Comparison of ENCODE assay signal across 4 worm cellular contexts in the genomic region with DNA sequence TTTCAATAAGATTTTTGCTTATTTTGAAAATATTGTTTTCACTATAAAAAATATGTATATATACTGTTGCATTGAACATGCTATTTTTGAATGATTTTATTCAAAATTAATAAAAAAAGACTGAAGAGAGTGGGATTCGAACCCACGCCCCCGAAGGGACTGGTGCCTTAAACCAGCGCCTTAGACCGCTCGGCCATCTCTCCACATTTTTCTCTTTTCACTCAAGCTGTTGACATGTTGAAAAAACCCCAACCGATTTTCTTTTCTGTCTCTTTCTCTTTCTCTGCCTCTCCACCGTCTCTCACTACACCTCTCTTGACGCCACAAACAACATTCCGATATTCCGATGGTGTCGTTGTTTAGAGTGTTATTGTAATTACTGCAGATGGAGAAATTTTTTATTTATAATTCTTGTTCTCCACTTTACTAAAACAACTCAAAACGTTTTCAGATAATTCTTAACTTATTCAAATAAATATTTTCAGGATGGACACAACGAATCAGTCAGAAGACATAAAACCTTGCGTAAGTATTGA.
TF ChIP-seq lines count a peak whose summit lies in the region.

A gene (plus strand): TSS at position 486 of the 536 bp plus-strand sequence.

TF ChIP-seq in whole organism, L2 larva, 48 proteins besides CTCF, POLR2A, EP300 and RAD21 (continued from another document):
- TF ChIP-seq nhr-237 (tag; optimal IDR thresholded peaks at IDR 0.05; lab: Kevin White, UChicago) (no peak), peb-1 (tag; optimal IDR thresholded peaks at IDR 0.05; lab: Kevin White, UChicago) (no peak), lin-13 (GFP tag; optimal IDR thresholded peaks at IDR 0.05; lab: Kevin White, UChicago) (peak; percentile 86), zag-1 (tag; optimal IDR thresholded peaks at IDR 0.05; lab: Kevin White, UChicago) (peak; percentile 62), blmp-1 (tag; optimal IDR thresholded peaks at IDR 0.05; lab: Kevin White, UChicago; ENCODE audit: insufficient read depth) (peak; percentile 10), sem-4 (tag; optimal IDR thresholded peaks at IDR 0.05; lab: Kevin White, UChicago) (peak; percentile 66), Y55F3AM.14 (GFP tag; optimal IDR thresholded peaks at IDR 0.05; lab: Kevin White, UChicago) (peak; percentile 45), elt-1 (tag; optimal IDR thresholded peaks at IDR 0.05; lab: Kevin White, UChicago) (no peak), ztf-11 (tag; optimal IDR thresholded peaks at IDR 0.05; lab: Kevin White, UChicago) (no peak), egl-27 (tag; optimal IDR thresholded peaks at IDR 0.05; lab: Kevin White, UChicago) (peak; percentile 83), nhr-25 (tag; optimal IDR thresholded peaks at IDR 0.05; lab: Kevin White, UChicago) (peak; percentile 67), nhr-11 (tag; optimal IDR thresholded peaks at IDR 0.05; lab: Kevin White, UChicago) (no peak), elt-3 (tag; optimal IDR thresholded peaks at IDR 0.05; lab: Kevin White, UChicago) (no peak), alr-1 (tag; optimal IDR thresholded peaks at IDR 0.05; lab: Kevin White, UChicago) (peak; percentile 48), unc-62 (GFP tag; optimal IDR thresholded peaks at IDR 0.05; lab: Kevin White, UChicago) (no peak), ama-1 (optimal IDR thresholded peaks at IDR 0.05; lab: Kevin White, UChicago) (no peak), nhr-10 (tag; optimal IDR thresholded peaks at IDR 0.05; lab: Kevin White, UChicago) (no peak), nhr-21 (tag; optimal IDR thresholded peaks at IDR 0.05; lab: Kevin White, UChicago) (peak; percentile 81), sma-9 (GFP tag; optimal IDR thresholded peaks at IDR 0.05; lab: Kevin White, UChicago) (peak; percentile 64), sma-9 (tag; optimal IDR thresholded peaks at IDR 0.05; lab: Kevin White, UChicago) (no peak), F13H6.1 (tag; optimal IDR thresholded peaks at IDR 0.05; lab: Kevin White, UChicago) (peak; percentile 74), gmeb-1 (tag; optimal IDR thresholded peaks at IDR 0.05; lab: Kevin White, UChicago) (peak; percentile 77), nhr-77 (tag; optimal IDR thresholded peaks at IDR 0.05; lab: Kevin White, UChicago) (no peak), lsy-2 (tag; optimal IDR thresholded peaks at IDR 0.05; lab: Kevin White, UChicago) (peak; percentile 65 to 87), crh-2 (tag; optimal IDR thresholded peaks at IDR 0.05; lab: Kevin White, UChicago) (peak; percentile 89), mbf-1 (tag; optimal IDR thresholded peaks at IDR 0.05; lab: Kevin White, UChicago) (no peak), ceh-82 (tag; optimal IDR thresholded peaks at IDR 0.05; lab: Kevin White, UChicago) (no peak)

TF ChIP-seq in whole organism, L4 larva, 104 proteins besides CTCF, POLR2A, EP300 and RAD21 (continued from another document and continues in another):
- TF ChIP-seq T20F7.1 (GFP tag; optimal IDR thresholded peaks at IDR 0.05; lab: Kevin White, UChicago) (peak; percentile 89), F10B5.3 (tag; optimal IDR thresholded peaks at IDR 0.05; lab: Kevin White, UChicago) (peak; percentile 70), D1046.2 (GFP tag; IDR thresholded peaks at IDR 0.05; lab: Robert Waterston, UW) (peak; percentile 88), Y5F2A.4 (GFP tag; optimal IDR thresholded peaks at IDR 0.05; lab: Kevin White, UChicago) (peak; percentile 23), skn-1 (tag; optimal IDR thresholded peaks at IDR 0.05; lab: Kevin White, UChicago) (no peak), ctbp-1 (GFP tag; IDR thresholded peaks at IDR 0.05; lab: Robert Waterston, UW) (peak; percentile 83), snpc-4 (tag; optimal IDR thresholded peaks at IDR 0.05; lab: Kevin White, UChicago) (no peak), lin-39 (tag; optimal IDR thresholded peaks at IDR 0.05; lab: Kevin White, UChicago) (no peak), fos-1 (tag; optimal IDR thresholded peaks at IDR 0.05; lab: Kevin White, UChicago) (no peak), jun-1 (tag; optimal IDR thresholded peaks at IDR 0.05; lab: Kevin White, UChicago) (peak; percentile 42), Y75B8A.6 (GFP tag; IDR thresholded peaks at IDR 0.05; lab: Robert Waterston, UW) (peak; percentile 70), F37D6.2 (tag; optimal IDR thresholded peaks at IDR 0.05; lab: Kevin White, UChicago) (peak; percentile 73), ztf-11 (tag; optimal IDR thresholded peaks at IDR 0.05; lab: Kevin White, UChicago) (no peak), nhr-111 (GFP tag; optimal IDR thresholded peaks at IDR 0.05; lab: Kevin White, UChicago) (peak; percentile 74), ceh-32 (tag; optimal IDR thresholded peaks at IDR 0.05; lab: Kevin White, UChicago; ENCODE audit: poor library complexity) (peak; percentile 62), duxl-1 (tag; optimal IDR thresholded peaks at IDR 0.05; lab: Kevin White, UChicago; ENCODE audit: poor library complexity) (peak; percentile 85), lin-1 (GFP tag; IDR thresholded peaks at IDR 0.05; lab: Robert Waterston, UW) (peak; percentile 90), lin-29 (GFP tag; IDR thresholded peaks at IDR 0.05; lab: Robert Waterston, UW) (peak; percentile 62), dmd-6 (GFP tag; IDR thresholded peaks at IDR 0.05; lab: Robert Waterston, UW) (peak; percentile 77), R02D3.7 (tag; optimal IDR thresholded peaks at IDR 0.05; lab: Kevin White, UChicago) (no peak), tra-1 (GFP tag; IDR thresholded peaks at IDR 0.05; lab: Robert Waterston, UW) (peak; percentile 81), ces-1 (GFP tag; optimal IDR thresholded peaks at IDR 0.05; lab: Kevin White, UChicago) (peak; percentile 43), vab-7 (GFP tag; IDR thresholded peaks at IDR 0.05; lab: Robert Waterston, UW) (peak; percentile 93), nhr-48 (tag; optimal IDR thresholded peaks at IDR 0.05; lab: Kevin White, UChicago) (peak; percentile 65), attf-4 (tag; optimal IDR thresholded peaks at IDR 0.05; lab: Kevin White, UChicago) (no peak), tag-97 (GFP tag; IDR thresholded peaks at IDR 0.05; lab: Robert Waterston, UW) (no peak), mep-1 (tag; optimal IDR thresholded peaks at IDR 0.05; lab: Kevin White, UChicago) (peak; percentile 95), egl-27 (tag; optimal IDR thresholded peaks at IDR 0.05; lab: Kevin White, UChicago) (no peak), Y105C5A.15 (GFP tag; IDR thresholded peaks at IDR 0.05; lab: Robert Waterston, UW) (peak; percentile 76; the same call in 1 of the 2 replicates), nhr-76 (tag; optimal IDR thresholded peaks at IDR 0.05; lab: Kevin White, UChicago) (no peak), hlh-11 (tag; optimal IDR thresholded peaks at IDR 0.05; lab: Kevin White, UChicago) (no peak), nhr-25 (tag; optimal IDR thresholded peaks at IDR 0.05; lab: Kevin White, UChicago; ENCODE audit: borderline replicate concordance, insufficient read depth) (peak; percentile 66), cey-2 (tag; optimal IDR thresholded peaks at IDR 0.05; lab: Kevin White, UChicago; ENCODE audit: borderline replicate concordance, insufficient read depth) (no peak)

TF ChIP-seq in whole organism, late embryonic, 69 proteins besides CTCF, POLR2A, EP300 and RAD21 (continued from another document and continues in another):
- peak; percentile 75 for TF ChIP-seq eyg-1 (tag; optimal IDR thresholded peaks at IDR 0.05; lab: Kevin White, UChicago)
- peak; percentile 88 for TF ChIP-seq che-1 (tag; optimal IDR thresholded peaks at IDR 0.05; lab: Kevin White, UChicago)
- TF ChIP-seq ahr-1 (tag; optimal IDR thresholded peaks at IDR 0.05; lab: Kevin White, UChicago): peak; percentile 77
- peak; percentile 45; the same call in 1 of the 2 replicates for TF ChIP-seq sox-2 (GFP tag; IDR thresholded peaks at IDR 0.05; lab: Robert Waterston, UW)
- TF ChIP-seq ceh-34 (tag; optimal IDR thresholded peaks at IDR 0.05; lab: Kevin White, UChicago): peak; percentile 82
- TF ChIP-seq gmeb-2 (tag; optimal IDR thresholded peaks at IDR 0.05; lab: Kevin White, UChicago): peak; percentile 89
- peak; percentile 68 for TF ChIP-seq nhr-232 (tag; optimal IDR thresholded peaks at IDR 0.05; lab: Kevin White, UChicago)
- TF ChIP-seq sdc-2 (tag; optimal IDR thresholded peaks at IDR 0.05; lab: Kevin White, UChicago): peak; percentile 92
- no peak for TF ChIP-seq fkh-10 (GFP tag; optimal IDR thresholded peaks at IDR 0.05; lab: Kevin White, UChicago)
- TF ChIP-seq hlh-30 (tag; optimal IDR thresholded peaks at IDR 0.05; lab: Kevin White, UChicago; ENCODE audit: insufficient read depth): peak; percentile 53
- peak; percentile 85 for TF ChIP-seq pqm-1 (tag; optimal IDR thresholded peaks at IDR 0.05; lab: Kevin White, UChicago)
- peak; percentile 88 for TF ChIP-seq hlh-13 (GFP tag; optimal IDR thresholded peaks at IDR 0.05; lab: Kevin White, UChicago)
- peak; percentile 47 for TF ChIP-seq pag-3 (tag; optimal IDR thresholded peaks at IDR 0.05; lab: Kevin White, UChicago; ENCODE audit: borderline replicate concordance)
- TF ChIP-seq ceh-9 (tag; optimal IDR thresholded peaks at IDR 0.05; lab: Kevin White, UChicago): peak; percentile 78
- peak; percentile 89 for TF ChIP-seq Y22D7AL.16 (tag; optimal IDR thresholded peaks at IDR 0.05; lab: Kevin White, UChicago)
- TF ChIP-seq C08G9.2 (tag; optimal IDR thresholded peaks at IDR 0.05; lab: Kevin White, UChicago): peak; percentile 71
- peak; percentile 84 for TF ChIP-seq ceh-45 (GFP tag; IDR thresholded peaks at IDR 0.05; lab: Robert Waterston, UW)
- TF ChIP-seq unc-3 (GFP tag; conservative IDR thresholded peaks at IDR 0.05; lab: Robert Waterston, UW): peak; percentile 81
- peak; percentile 89 for TF ChIP-seq unc-3 (tag; optimal IDR thresholded peaks at IDR 0.05; lab: Kevin White, UChicago)
- peak; percentile 81 for TF ChIP-seq ceh-24 (tag; optimal IDR thresholded peaks at IDR 0.05; lab: Kevin White, UChicago)
- peak; percentile 82 for TF ChIP-seq ztf-16 (tag; optimal IDR thresholded peaks at IDR 0.05; lab: Kevin White, UChicago)
- TF ChIP-seq rnt-1 (tag; optimal IDR thresholded peaks at IDR 0.05; lab: Kevin White, UChicago): peak; percentile 77
- no peak for TF ChIP-seq nhr-11 (tag; optimal IDR thresholded peaks at IDR 0.05; lab: Kevin White, UChicago)
- TF ChIP-seq ceh-6 (GFP tag; optimal IDR thresholded peaks at IDR 0.05; lab: Kevin White, UChicago): peak; percentile 76
- TF ChIP-seq lin-11 (tag; optimal IDR thresholded peaks at IDR 0.05; lab: Kevin White, UChicago): peak; percentile 86
- TF ChIP-seq T23F11.4 (GFP tag; optimal IDR thresholded peaks at IDR 0.05; lab: Kevin White, UChicago): peak; percentile 84
- TF ChIP-seq unc-42 (tag; optimal IDR thresholded peaks at IDR 0.05; lab: Kevin White, UChicago): peak; percentile 81
- peak; percentile 70 for TF ChIP-seq dve-1 (tag; optimal IDR thresholded peaks at IDR 0.05; lab: Kevin White, UChicago)
- TF ChIP-seq ceh-30 (tag; optimal IDR thresholded peaks at IDR 0.05; lab: Kevin White, UChicago): no peak
- no peak for TF ChIP-seq pha-4 (tag; optimal IDR thresholded peaks at IDR 0.05; lab: Kevin White, UChicago)
- peak; percentile 93 for TF ChIP-seq elt-2 (tag; optimal IDR thresholded peaks at IDR 0.05; lab: Kevin White, UChicago)
- peak; percentile 3 for TF ChIP-seq unc-55 (GFP tag; optimal IDR thresholded peaks at IDR 0.05; lab: Kevin White, UChicago)
- TF ChIP-seq dmd-4 (tag; optimal IDR thresholded peaks at IDR 0.05; lab: Kevin White, UChicago; ENCODE audit: borderline replicate concordance): peak; percentile 86
- TF ChIP-seq syd-9 (tag; optimal IDR thresholded peaks at IDR 0.05; lab: Kevin White, UChicago): peak; percentile 82
- peak; percentile 85 for TF ChIP-seq fkh-6 (tag; optimal IDR thresholded peaks at IDR 0.05; lab: Kevin White, UChicago)
- peak; percentile 86 for TF ChIP-seq pha-2 (tag; optimal IDR thresholded peaks at IDR 0.05; lab: Kevin White, UChicago)

TF ChIP-seq in whole organism, mixed stage, embryonic, 35 proteins besides CTCF, POLR2A, EP300 and RAD21 (continued from another document):
- TF ChIP-seq sem-2 (GFP tag; optimal IDR thresholded peaks at IDR 0.05; lab: Kevin White, UChicago): peak; percentile 66
- peak; percentile 51 for TF ChIP-seq hlh-1 (tag; optimal IDR thresholded peaks at IDR 0.05; lab: Kevin White, UChicago)
- peak; percentile 6 for TF ChIP-seq unc-62 (GFP tag; optimal IDR thresholded peaks at IDR 0.05; lab: Kevin White, UChicago)
- TF ChIP-seq pha-4 (tag; optimal IDR thresholded peaks at IDR 0.05; lab: Kevin White, UChicago): peak; percentile 53
- peak; percentile 74 for TF ChIP-seq tbx-8 (GFP tag; optimal IDR thresholded peaks at IDR 0.05; lab: Kevin White, UChicago)
- peak; percentile 77 for TF ChIP-seq mep-1 (tag; optimal IDR thresholded peaks at IDR 0.05; lab: Kevin White, UChicago)
- TF ChIP-seq unc-120 (tag; optimal IDR thresholded peaks at IDR 0.05; lab: Kevin White, UChicago; ENCODE audit: poor library complexity, severe bottlenecking): peak; percentile 97
- TF ChIP-seq ham-2 (GFP tag; optimal IDR thresholded peaks at IDR 0.05; lab: Kevin White, UChicago): peak; percentile 71
